Worm (Caenorhabditis elegans) whole organism, L4/young adult: Measurements from ENCODE around the gene sup-26.

Experiments used
- dao-5 ChIP-seq: sonication (generic microtip); optimal IDR thresholded peaks from 2 replicates; lab custom pipeline; 2016; ENCODE audit warnings: missing genotype, missing genetic modification characterization, moderate library complexity, missing compliant biosample characterization
- him-1 ChIP-seq: sonication (generic microtip); optimal IDR thresholded peaks from 2 replicates; lab custom pipeline; 2016; ENCODE audit warnings: missing genotype, missing genetic modification reagents, missing genetic modification characterization, missing compliant biosample characterization

DNA sequence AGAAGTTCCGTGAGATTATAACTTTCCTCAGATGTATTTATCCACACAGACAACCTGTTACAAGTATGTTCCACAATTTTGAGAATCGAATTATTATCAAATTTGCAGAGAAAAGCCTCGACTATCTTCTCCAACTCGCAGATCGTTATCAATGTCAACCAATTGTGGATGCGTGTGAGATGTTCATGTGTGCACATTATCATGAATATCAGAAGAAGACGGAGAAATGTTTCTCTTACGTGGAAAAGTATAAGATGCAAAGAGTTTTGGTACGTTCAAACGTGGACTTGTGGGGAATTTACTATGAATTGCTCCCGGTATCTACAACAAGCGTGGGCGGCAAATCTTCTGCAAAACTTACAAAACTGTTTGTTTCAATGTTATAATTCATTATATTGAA, 9.0 kb downstream of the sup-26 start:
- TF ChIP-seq him-1 (no peak), dao-5 (no peak)
